Worm (Caenorhabditis elegans) whole organism, mixed stage, embryonic: Measurements from ENCODE around the gene ref-1.

Source experiments
- blmp-1 ChIP-seq: fragments of 150-350 bp; optimal IDR thresholded peaks from 2 replicates; lab custom pipeline; 2014; ENCODE audit warnings: missing biosample characterization, missing genetic modification characterization
- hlh-1 ChIP-seq: fragments of 150-350 bp; optimal IDR thresholded peaks from 2 replicates; lab custom pipeline; 2014; ENCODE audit warnings: missing biosample characterization, missing genetic modification reagents, missing genetic modification characterization
- lin-32 ChIP-seq: fragments of 200-800 bp; sonication (Bioruptor generic); optimal IDR thresholded peaks from 2 replicates; lab custom pipeline; 2018; ENCODE audit warnings: mild to moderate bottlenecking, missing genetic modification characterization, missing compliant biosample characterization
- lsy-2 ChIP-seq: fragments of 150-350 bp; optimal IDR thresholded peaks from 2 replicates; lab custom pipeline; 2014; ENCODE audit warnings: missing biosample characterization, missing genetic modification characterization
- mep-1 ChIP-seq: fragments of 150-350 bp; optimal IDR thresholded peaks from 2 replicates; lab custom pipeline; 2017; ENCODE audit warnings: missing biosample characterization, missing genetic modification reagents, missing genetic modification characterization, inconsistent platforms
- nhr-12 ChIP-seq: fragments of 150-350 bp; optimal IDR thresholded peaks from 2 replicates; lab custom pipeline; 2014; ENCODE audit warnings: missing biosample characterization, missing genetic modification characterization
- nhr-76 ChIP-seq: sonication (generic microtip); optimal IDR thresholded peaks from 2 replicates; lab custom pipeline; 2017; ENCODE audit warnings: missing biosample characterization, missing genetic modification characterization
- pha-4 ChIP-seq: fragments of 150-350 bp; optimal IDR thresholded peaks from 2 replicates; lab custom pipeline; 2018; ENCODE audit warnings: missing biosample characterization, missing genetic modification reagents, missing genetic modification characterization
- unc-62 ChIP-seq: fragments of 150-350 bp; optimal IDR thresholded peaks from 2 replicates; lab custom pipeline; 2014; ENCODE audit warnings: missing biosample characterization, missing genetic modification reagents, missing genetic modification characterization
- ztf-11 ChIP-seq: fragments of 150-350 bp; optimal IDR thresholded peaks from 2 replicates; lab custom pipeline; 2014; ENCODE audit warnings: missing biosample characterization, missing genetic modification characterization

DNA sequence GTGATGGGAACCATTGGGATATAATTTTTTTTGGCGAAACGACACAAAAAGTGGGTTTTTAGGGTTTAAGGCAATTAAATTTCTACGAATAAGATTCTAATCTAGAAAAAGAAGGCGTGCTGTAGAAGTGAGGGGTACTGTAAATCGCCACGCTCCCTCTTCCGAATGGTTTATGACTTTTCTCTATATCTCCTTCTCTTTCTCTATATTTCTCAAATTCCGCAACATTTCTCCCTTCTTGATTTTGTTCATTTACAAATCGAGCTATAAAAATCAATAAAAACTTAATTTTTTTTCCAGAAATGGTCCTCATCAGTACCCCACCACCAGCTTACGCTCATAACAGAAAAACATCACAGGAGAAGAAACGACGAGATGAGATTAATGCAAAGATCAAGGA is at the start of gene ref-1:
- no peak for TF ChIP-seq pha-4
- no peak for TF ChIP-seq ztf-11 (tag; lab: Kevin White, UChicago)
- TF ChIP-seq nhr-12 (tag; lab: Kevin White, UChicago), result no peak
- TF ChIP-seq lsy-2 (tag; lab: Kevin White, UChicago), result no peak
- no peak for TF ChIP-seq lin-32 (GFP tag; lab: Kevin White, UChicago)
- no peak for TF ChIP-seq blmp-1 (tag; lab: Kevin White, UChicago)
- TF ChIP-seq unc-62, result no peak
- no peak for TF ChIP-seq hlh-1 (tag; lab: Kevin White, UChicago)
- TF ChIP-seq mep-1, result no peak
- TF ChIP-seq nhr-76, result no peak
